Worm (Caenorhabditis elegans) whole organism, mixed stage, embryonic: Measurements from ENCODE around the gene Y51H7C.8.

Source experiments
- M03D4.4 ChIP-seq: sonication (generic microtip); optimal IDR thresholded peaks from 2 replicates; lab custom pipeline; 2017; ENCODE audit warnings: mild to moderate bottlenecking, missing genetic modification characterization, missing compliant biosample characterization
- bed-3 ChIP-seq: fragments of 200-800 bp; sonication (Bioruptor generic); optimal IDR thresholded peaks from 3 replicates; lab custom pipeline; 2018; ENCODE audit warnings: mild to moderate bottlenecking, missing genetic modification characterization, moderate library complexity, missing compliant biosample characterization
- ceh-39 ChIP-seq: fragments of 150-350 bp; optimal IDR thresholded peaks from 2 replicates; lab custom pipeline; 2014; ENCODE audit warnings: missing biosample characterization, missing genetic modification characterization
- ceh-43 ChIP-seq: fragments of 200-800 bp; sonication (Bioruptor generic); optimal IDR thresholded peaks from 2 replicates; lab custom pipeline; 2018; ENCODE audit warnings: mild to moderate bottlenecking, missing genetic modification characterization, moderate library complexity, missing compliant biosample characterization
- ces-1 ChIP-seq: fragments of 150-350 bp; optimal IDR thresholded peaks from 2 replicates; lab custom pipeline; 2014; ENCODE audit warnings: missing biosample characterization, missing genetic modification reagents, missing genetic modification characterization
- cnd-1 ChIP-seq: fragments of 200-800 bp; sonication (Bioruptor generic); optimal IDR thresholded peaks from 2 replicates; lab custom pipeline; 2018; ENCODE audit warnings: mild to moderate bottlenecking, missing genetic modification characterization, missing compliant biosample characterization
- elt-1 ChIP-seq: sonication (generic microtip); optimal IDR thresholded peaks from 2 replicates; lab custom pipeline; 2017; ENCODE audit warnings: missing genetic modification characterization, mild to moderate bottlenecking, missing compliant biosample characterization, antibody characterized with exemption, moderate library complexity, borderline replicate concordance; ENCODE audit not compliant: insufficient read depth
- elt-3 ChIP-seq: fragments of 150-350 bp; optimal IDR thresholded peaks from 2 replicates; lab custom pipeline; 2014; ENCODE audit warnings: missing biosample characterization, missing genetic modification characterization
- flh-1 ChIP-seq: fragments of 200-800 bp; sonication (Bioruptor generic); optimal IDR thresholded peaks from 2 replicates; lab custom pipeline; 2018; ENCODE audit warnings: mild to moderate bottlenecking, missing genetic modification characterization, moderate library complexity, missing compliant biosample characterization
- ham-2 ChIP-seq: fragments of 200-800 bp; sonication (Bioruptor generic); optimal IDR thresholded peaks from 2 replicates; lab custom pipeline; 2018; ENCODE audit warnings: mild to moderate bottlenecking, missing genetic modification characterization, missing compliant biosample characterization
- hlh-1 ChIP-seq: fragments of 150-350 bp; optimal IDR thresholded peaks from 2 replicates; lab custom pipeline; 2014; ENCODE audit warnings: missing biosample characterization, missing genetic modification reagents, missing genetic modification characterization
- lin-13 ChIP-seq: fragments of 150-350 bp; optimal IDR thresholded peaks from 2 replicates; lab custom pipeline; 2014; ENCODE audit warnings: missing biosample characterization, missing genetic modification characterization
- lsy-2 ChIP-seq: fragments of 150-350 bp; optimal IDR thresholded peaks from 2 replicates; lab custom pipeline; 2014; ENCODE audit warnings: missing biosample characterization, missing genetic modification characterization
- mab-5 ChIP-seq: fragments of 150-350 bp; optimal IDR thresholded peaks from 2 replicates; lab custom pipeline; 2014; ENCODE audit warnings: missing biosample characterization, missing genetic modification characterization
- mep-1 ChIP-seq: fragments of 150-350 bp; optimal IDR thresholded peaks from 2 replicates; lab custom pipeline; 2017; ENCODE audit warnings: missing biosample characterization, missing genetic modification reagents, missing genetic modification characterization, inconsistent platforms
- mls-2 ChIP-seq: sonication (generic microtip); optimal IDR thresholded peaks from 2 replicates; lab custom pipeline; 2016; ENCODE audit warnings: mild to moderate bottlenecking, missing genetic modification characterization, moderate library complexity, missing compliant biosample characterization
- nhr-2 ChIP-seq: fragments of 150-350 bp; optimal IDR thresholded peaks from 2 replicates; lab custom pipeline; 2014; ENCODE audit warnings: missing biosample characterization, missing genetic modification characterization
- nhr-237 ChIP-seq: fragments of 150-350 bp; optimal IDR thresholded peaks from 2 replicates; lab custom pipeline; 2014; ENCODE audit warnings: missing biosample characterization, missing genetic modification characterization
- nhr-76 ChIP-seq: sonication (generic microtip); optimal IDR thresholded peaks from 2 replicates; lab custom pipeline; 2017; ENCODE audit warnings: missing biosample characterization, missing genetic modification characterization
- pha-4 ChIP-seq: fragments of 150-350 bp; optimal IDR thresholded peaks from 2 replicates; lab custom pipeline; 2018; ENCODE audit warnings: missing biosample characterization, missing genetic modification reagents, missing genetic modification characterization
- sem-2 ChIP-seq: fragments of 200-800 bp; sonication (Bioruptor generic); optimal IDR thresholded peaks from 2 replicates; lab custom pipeline; 2018; ENCODE audit warnings: mild to moderate bottlenecking, missing genetic modification characterization, missing compliant biosample characterization
- sptf-1 ChIP-seq: sonication (generic microtip); optimal IDR thresholded peaks from 2 replicates; lab custom pipeline; 2017; ENCODE audit warnings: mild to moderate bottlenecking, missing genetic modification characterization, moderate library complexity, missing compliant biosample characterization
- tbx-8 ChIP-seq: fragments of 200-800 bp; sonication (Bioruptor generic); optimal IDR thresholded peaks from 2 replicates; lab custom pipeline; 2018; ENCODE audit warnings: mild to moderate bottlenecking, missing genetic modification characterization, moderate library complexity, missing compliant biosample characterization
- unc-120 ChIP-seq: sonication (generic microtip); optimal IDR thresholded peaks from 2 replicates; lab custom pipeline; 2017; ENCODE audit warnings: missing genetic modification characterization, missing compliant biosample characterization; ENCODE audit not compliant: poor library complexity, severe bottlenecking
- unc-39 ChIP-seq: fragments of 150-350 bp; optimal IDR thresholded peaks from 2 replicates; lab custom pipeline; 2014; ENCODE audit warnings: missing biosample characterization, missing genetic modification characterization
- unc-62 ChIP-seq: fragments of 150-350 bp; optimal IDR thresholded peaks from 2 replicates; lab custom pipeline; 2014; ENCODE audit warnings: missing biosample characterization, missing genetic modification reagents, missing genetic modification characterization
- ztf-11 ChIP-seq: fragments of 150-350 bp; optimal IDR thresholded peaks from 2 replicates; lab custom pipeline; 2014; ENCODE audit warnings: missing biosample characterization, missing genetic modification characterization

Y51H7C.8 gene

DNA sequence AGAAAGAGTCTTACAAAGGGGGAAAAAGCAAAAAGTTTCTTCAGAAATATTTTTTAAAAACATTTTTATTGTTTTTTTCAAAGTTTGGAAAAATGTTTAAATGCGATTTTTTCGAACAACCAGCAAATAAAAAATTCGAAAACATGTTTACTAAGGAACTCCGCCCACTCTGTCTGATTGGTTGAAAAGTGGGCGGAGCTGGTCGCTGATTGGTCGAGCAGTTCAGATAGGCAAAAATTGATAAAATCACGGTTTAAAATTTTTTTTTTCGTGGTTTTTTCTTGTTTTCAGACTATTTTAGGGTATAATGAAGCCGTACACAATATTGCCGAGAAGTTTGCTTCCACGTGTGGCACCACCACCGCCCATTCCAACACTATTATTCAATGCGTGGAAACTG, 29.4 kb upstream of the Y51H7C.8 start:
- TF ChIP-seq mls-2 (no peak), ceh-39 (tag; lab: Kevin White, UChicago) (no peak), unc-39 (tag; lab: Kevin White, UChicago) (no peak), cnd-1 (tag; lab: Kevin White, UChicago) (no peak), sptf-1 (tag; lab: Kevin White, UChicago) (no peak)

DNA sequence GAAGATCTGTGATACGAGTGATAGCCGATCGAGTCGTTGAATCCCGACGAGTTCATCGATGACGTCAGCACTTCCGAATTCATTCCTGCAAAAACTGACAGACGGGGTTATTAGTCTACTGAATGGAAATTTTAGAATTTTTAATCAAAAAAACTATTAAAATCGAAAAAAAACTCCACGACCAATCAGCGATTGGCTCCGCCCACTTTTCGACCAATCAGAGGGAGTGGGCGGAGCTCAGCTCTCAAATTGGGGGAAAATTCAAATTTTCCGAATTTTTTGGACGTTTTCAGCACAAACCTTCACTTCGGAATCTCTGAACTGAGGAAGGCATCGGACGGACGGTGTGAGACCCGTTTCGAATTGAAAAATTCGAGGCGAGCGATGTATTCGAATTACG, 28.6 kb upstream of the Y51H7C.8 start:
- TF ChIP-seq mep-1 (no peak), nhr-76 (no peak), lsy-2 (tag; lab: Kevin White, UChicago) (no peak), lin-13 (tag; lab: Kevin White, UChicago) (no peak), ces-1 (GFP tag; lab: Kevin White, UChicago) (no peak), flh-1 (GFP tag; lab: Kevin White, UChicago) (no peak), ztf-11 (tag; lab: Kevin White, UChicago) (no peak), pha-4 (tag; lab: Kevin White, UChicago) (no peak), mls-2 (no peak), elt-1 (tag; lab: Kevin White, UChicago) (no peak), cnd-1 (tag; lab: Kevin White, UChicago) (no peak), unc-62 (GFP tag; lab: Kevin White, UChicago) (no peak), elt-3 (no peak), nhr-2 (tag; lab: Kevin White, UChicago) (no peak)
- TF ChIP-seq, all 35 proteins: peak for 0

DNA sequence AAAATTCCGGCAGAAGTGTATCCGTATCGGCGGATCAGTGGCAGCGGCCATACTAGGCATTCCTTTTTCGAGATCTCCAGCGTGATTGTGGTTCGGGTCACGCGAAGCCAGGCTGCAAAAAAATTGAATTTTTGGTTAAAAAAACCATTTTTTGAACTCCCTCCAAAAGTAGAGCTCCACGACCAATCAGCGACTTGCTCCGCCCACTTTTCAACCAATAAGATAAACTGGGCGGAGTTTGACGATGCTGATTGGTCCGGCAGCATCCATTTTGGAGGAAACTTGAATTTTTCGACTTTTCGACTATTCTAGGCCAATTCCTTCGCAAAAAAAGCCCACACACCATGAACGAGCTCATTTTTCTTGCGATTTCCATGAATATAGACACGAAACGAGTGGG, 27.1 kb upstream of the Y51H7C.8 start:
- TF ChIP-seq sptf-1 (tag; lab: Kevin White, UChicago) (no peak), tbx-8 (GFP tag; lab: Kevin White, UChicago) (no peak), ceh-39 (tag; lab: Kevin White, UChicago) (no peak), bed-3 (GFP tag; lab: Kevin White, UChicago) (no peak), flh-1 (GFP tag; lab: Kevin White, UChicago) (no peak), mab-5 (no peak)

DNA sequence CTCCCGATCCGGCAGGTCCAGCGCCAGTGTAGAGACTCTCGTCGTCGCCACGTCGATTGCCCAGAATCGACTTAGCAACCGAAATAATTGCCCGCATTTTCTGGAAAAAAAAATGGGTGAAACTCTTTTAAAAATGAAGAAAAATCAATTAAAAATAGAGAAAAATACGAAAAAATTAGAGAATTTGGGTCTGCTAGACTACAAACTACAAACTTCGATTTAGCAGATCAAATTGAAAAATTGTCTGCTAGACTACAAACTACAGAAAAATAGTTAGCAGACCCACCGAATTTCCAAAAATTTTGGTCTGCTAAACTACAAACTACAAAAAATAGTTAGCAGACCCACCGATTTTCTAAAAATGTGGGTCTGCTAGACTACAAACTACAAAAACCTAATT, 26.7 kb upstream of the Y51H7C.8 start, which contains the start of gene rog-1:
Gene rog-1, minus strand, starts transcription at position 101 of the 400 bp plus-strand sequence.
- TF ChIP-seq nhr-76 (no peak), M03D4.4 (tag; lab: Kevin White, UChicago) (no peak), pha-4 (tag; lab: Kevin White, UChicago) (no peak), bed-3 (GFP tag; lab: Kevin White, UChicago) (no peak), nhr-237 (tag; lab: Kevin White, UChicago) (no peak)

DNA sequence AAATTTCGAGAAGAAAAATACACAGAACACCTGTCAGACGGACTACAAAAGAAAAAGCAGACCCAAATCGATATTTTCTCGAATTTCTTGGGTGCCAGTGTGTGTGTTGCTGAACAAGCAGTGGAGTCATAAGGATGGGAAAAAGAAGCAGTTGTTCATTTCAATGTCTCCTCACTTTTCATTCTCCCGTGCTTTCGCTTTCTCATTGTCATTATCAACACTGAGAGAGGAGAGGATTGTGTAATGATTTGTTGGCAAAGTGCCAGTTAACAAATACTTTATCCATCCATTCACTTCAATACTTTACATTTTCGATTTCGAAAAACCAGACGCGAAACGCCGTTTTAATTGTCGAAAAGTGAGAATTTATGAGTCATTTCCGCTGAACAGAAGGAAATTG, 25.9 kb upstream of the Y51H7C.8 start:
- no peak for TF ChIP-seq sem-2 (GFP tag; lab: Kevin White, UChicago)
- TF ChIP-seq unc-120 (tag; lab: Kevin White, UChicago) = peak; percentile 43
- TF ChIP-seq ham-2 (GFP tag; lab: Kevin White, UChicago) = no peak
- TF ChIP-seq cnd-1 (tag; lab: Kevin White, UChicago) = no peak
- TF ChIP-seq hlh-1 (tag; lab: Kevin White, UChicago) = peak; percentile 95
- TF ChIP-seq unc-62 (GFP tag; lab: Kevin White, UChicago) = peak; percentile 26

DNA sequence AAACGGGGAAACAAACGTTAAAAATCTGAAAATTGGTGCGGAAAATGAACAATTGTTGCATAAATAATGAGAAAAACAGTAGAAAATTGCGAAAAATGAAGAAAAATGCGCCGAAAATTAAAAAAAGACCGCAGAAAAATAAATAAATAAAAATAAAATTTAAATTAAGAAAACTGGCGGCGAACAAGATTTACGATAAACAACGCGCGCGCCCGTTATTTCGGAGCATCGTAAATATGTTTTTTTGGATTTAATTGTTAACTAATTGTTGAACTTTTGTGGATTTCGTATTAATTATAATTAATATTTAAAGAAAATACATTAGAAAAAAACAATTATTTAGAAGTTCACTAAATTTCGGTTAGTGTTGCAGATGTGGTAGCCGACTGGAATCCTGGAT, 24.8 kb upstream of the Y51H7C.8 start:
- TF ChIP-seq elt-1 (tag; lab: Kevin White, UChicago) = no peak

DNA sequence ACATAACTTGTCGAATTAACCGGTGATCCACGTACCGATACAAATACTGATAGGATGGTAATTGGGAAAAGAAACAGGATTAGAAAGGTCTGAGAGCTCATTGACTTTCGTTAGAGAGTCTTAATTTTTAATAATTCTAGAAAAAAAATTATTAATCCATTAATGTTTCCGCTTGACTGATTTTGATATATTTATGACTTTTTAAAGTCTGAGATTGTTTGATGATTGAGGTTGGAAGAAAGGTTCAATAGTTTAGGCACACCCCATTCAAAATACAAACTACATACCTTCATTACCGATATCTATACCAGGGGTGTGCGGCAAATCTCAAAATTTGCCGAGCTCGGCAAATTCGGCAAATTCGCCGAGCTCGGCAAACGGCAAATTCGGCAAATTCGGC, 23.3 kb upstream of the Y51H7C.8 start, which contains the start of gene F54D12.10:
Gene F54D12.10, minus strand, starts transcription at position 101 of the 400 bp plus-strand sequence.
- TF ChIP-seq tbx-8 (GFP tag; lab: Kevin White, UChicago) (no peak), ceh-43 (GFP tag; lab: Kevin White, UChicago) (no peak), ham-2 (GFP tag; lab: Kevin White, UChicago) (no peak), mab-5 (no peak), lin-13 (tag; lab: Kevin White, UChicago) (no peak)
